Fruit fly (Drosophila melanogaster) whole organism, wandering third instar larva: ENCODE measurements around the gene Ccdc39.

Experiments
- tai ChIP-seq: sonication (Bioruptor generic); optimal IDR thresholded peaks from 2 replicates; lab custom pipeline; 2016; ENCODE audit warnings: missing biosample characterization, missing genetic modification characterization
- usp ChIP-seq: fragments of >200 bp; optimal IDR thresholded peaks from 2 replicates; lab custom pipeline; 2017; ENCODE audit warnings: missing biosample characterization, missing genetic modification characterization

DNA sequence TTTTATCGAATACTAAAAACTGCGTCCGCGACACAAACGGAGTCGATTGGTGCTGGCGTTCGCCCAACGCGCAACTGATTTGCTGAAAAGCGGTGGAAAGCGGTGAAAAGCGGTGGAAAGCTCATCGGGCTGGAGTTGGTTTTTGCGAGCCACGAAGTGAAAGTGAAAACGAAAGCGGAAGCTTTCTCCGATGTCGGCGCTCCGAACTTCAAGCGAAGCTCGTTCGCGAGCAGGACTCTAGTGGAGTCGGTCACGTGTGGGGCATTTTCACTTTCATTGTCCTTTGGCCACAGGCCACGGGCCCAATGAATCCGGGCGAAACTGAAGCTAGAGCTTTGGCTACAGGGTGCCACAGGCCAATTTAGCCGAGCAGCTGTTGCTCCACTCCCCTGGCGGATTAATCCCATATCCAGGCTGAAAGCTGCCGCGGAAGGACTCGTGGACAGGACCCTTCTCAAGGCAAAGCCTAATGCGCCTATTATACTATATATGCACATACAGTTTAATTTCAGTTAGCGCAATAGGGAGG lies 15.7 kb downstream of the Ccdc39 start:
- TF ChIP-seq tai (GFP tag; lab: Kevin White, UChicago), result no peak
- no peak for TF ChIP-seq usp (GFP tag; lab: Kevin White, UChicago)
